Worm (Caenorhabditis elegans): Measurements from ENCODE around the gene chts-1.

DNA sequence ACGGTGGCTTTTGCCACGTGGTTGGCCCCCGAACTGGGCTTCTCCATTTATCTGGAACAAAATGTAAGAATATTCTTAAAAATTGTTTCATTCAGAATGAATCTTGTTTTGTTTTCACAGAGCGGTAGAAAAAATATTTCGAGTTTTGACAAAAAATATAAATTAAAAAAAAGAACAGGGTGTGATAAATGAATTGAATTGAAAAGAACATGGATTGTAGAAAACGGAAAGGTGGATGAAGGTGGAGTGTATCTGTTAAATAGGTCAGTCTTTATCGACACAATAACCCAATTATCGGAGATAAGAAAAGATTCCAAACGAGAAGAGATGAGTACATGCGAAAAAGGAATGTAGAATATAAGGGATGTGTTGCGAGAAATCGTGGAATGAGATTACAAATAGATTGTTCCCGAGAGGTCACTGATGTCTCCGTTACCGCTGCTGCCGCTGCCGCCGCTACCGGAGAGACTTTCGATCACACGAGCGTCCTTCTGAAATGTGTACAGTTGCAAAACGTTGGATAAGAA lies 18.3 kb upstream of the chts-1 start, which contains the start of gene dpy-7:
- TF ChIP-seq unc-62 (GFP tag; optimal IDR thresholded peaks at IDR 0.05) = no peak
- TF ChIP-seq ztf-11 (tag; optimal IDR thresholded peaks at IDR 0.05) = no peak
- TF ChIP-seq elt-3 (tag; optimal IDR thresholded peaks at IDR 0.05) = no peak
- TF ChIP-seq mab-5 (tag; optimal IDR thresholded peaks at IDR 0.05) = no peak
- TF ChIP-seq unc-39 (tag; optimal IDR thresholded peaks at IDR 0.05) = no peak
- TF ChIP-seq snpc-4 (tag; optimal IDR thresholded peaks at IDR 0.05) = no peak
